Worm (Caenorhabditis elegans): Measurements from ENCODE around the gene C06E4.5.

ce11 chrIV:7230198-7230597, 24.6 kb upstream of the C06E4.5 start, which contains the start of gene cap-1:
- TF ChIP-seq T22C8.4 (GFP tag; IDR thresholded peaks at IDR 0.05) (peak; percentile 78), flt-1 (GFP tag; IDR thresholded peaks at IDR 0.05) (peak; percentile 60), ztf-23 (GFP tag; IDR thresholded peaks at IDR 0.05) (no peak)

All from whole organism, midembryonic.